Fruit fly (Drosophila melanogaster): ENCODE results near the gene HDAC11.

HDAC11 gene

dm6 chr3R:24870389-24871048 is 14.5 kb upstream of the HDAC11 start, which contains the start of gene CycB3 (continued):
- TF ChIP-seq zf30C (GFP tag; optimal IDR thresholded peaks at IDR 0.05) = peak; percentile 14
- TF ChIP-seq CG10267 (tag; optimal IDR thresholded peaks at IDR 0.05) = peak; percentile 47
- peak; percentile 84 for TF ChIP-seq CG14710 (tag; optimal IDR thresholded peaks at IDR 0.05)
- peak; percentile 68 for TF ChIP-seq MBD-R2 (GFP tag; IDR thresholded peaks at IDR 0.05)
- no peak for TF ChIP-seq CG9609 (GFP tag; optimal IDR thresholded peaks at IDR 0.05)
- no peak for TF ChIP-seq Fer3 (tag; optimal IDR thresholded peaks at IDR 0.05)
- TF ChIP-seq Dip3 (GFP tag; optimal IDR thresholded peaks at IDR 0.05) = no peak
- no peak for TF ChIP-seq prd (optimal IDR thresholded peaks at IDR 0.05)
- TF ChIP-seq prd (GFP tag; IDR thresholded peaks at IDR 0.05) = 0 out of 3 replicates have a peak, but pooled peaks have one; percentile 13
- TF ChIP-seq Rfx (GFP tag; IDR thresholded peaks at IDR 0.05) = peak; percentile 55
- no peak for TF ChIP-seq CG15011 (GFP tag; optimal IDR thresholded peaks at IDR 0.05)
- TF ChIP-seq CG17361 (GFP tag; IDR thresholded peaks at IDR 0.05) = no peak
- TF ChIP-seq Hey (tag; optimal IDR thresholded peaks at IDR 0.05) = no peak
- TF ChIP-seq tup (GFP tag; optimal IDR thresholded peaks at IDR 0.05) = no peak
- peak; percentile 7 for TF ChIP-seq CG4854 (GFP tag; optimal IDR thresholded peaks at IDR 0.05)
- TF ChIP-seq unpg (GFP tag; optimal IDR thresholded peaks at IDR 0.05) = no peak
- TF ChIP-seq CG12942 (GFP tag; optimal IDR thresholded peaks at IDR 0.05) = no peak
- TF ChIP-seq Lim3 (GFP tag; IDR thresholded peaks at IDR 0.05) = no peak
- peak; percentile 99 for TF ChIP-seq Dp (GFP tag; optimal IDR thresholded peaks at IDR 0.05)
- TF ChIP-seq CG17186 (GFP tag; optimal IDR thresholded peaks at IDR 0.05) = peak; percentile 89
- TF ChIP-seq CG4282 (GFP tag; optimal IDR thresholded peaks at IDR 0.05) = no peak
- TF ChIP-seq CG8359 (GFP tag; optimal IDR thresholded peaks at IDR 0.05; ENCODE audit: borderline replicate concordance) = no peak
- peak; percentile 1 for TF ChIP-seq cg (GFP tag; optimal IDR thresholded peaks at IDR 0.05)
- no peak for TF ChIP-seq psq (GFP tag; optimal IDR thresholded peaks at IDR 0.05)
- TF ChIP-seq Opbp (GFP tag; IDR thresholded peaks at IDR 0.05; ENCODE audit: partially characterized antibody) = peak; percentile 56; the same call in 2 of the 3 replicates
- TF ChIP-seq CG16815 (GFP tag; optimal IDR thresholded peaks at IDR 0.05) = no peak
- TF ChIP-seq dmrt11E (tag; optimal IDR thresholded peaks at IDR 0.05) = peak; percentile 31
- TF ChIP-seq Hmx (GFP tag; optimal IDR thresholded peaks at IDR 0.05) = no peak
- peak; percentile 92 for TF ChIP-seq gfzf (GFP tag; optimal IDR thresholded peaks at IDR 0.05)
- TF ChIP-seq zen (tag; optimal IDR thresholded peaks at IDR 0.05) = peak; percentile 33
- TF ChIP-seq crp (GFP tag; optimal IDR thresholded peaks at IDR 0.05) = peak in 1 of 2 experiments; percentile 64
- TF ChIP-seq Hr51 (GFP tag; optimal IDR thresholded peaks at IDR 0.05) = no peak
- TF ChIP-seq schlank (tag; optimal IDR thresholded peaks at IDR 0.05) = peak; percentile 13
- TF ChIP-seq Dref (GFP tag; IDR thresholded peaks at IDR 0.05) = peak; percentile 74
- TF ChIP-seq caup (GFP tag; optimal IDR thresholded peaks at IDR 0.05; ENCODE audit: severe bottlenecking) = peak; percentile 49
- TF ChIP-seq amos (GFP tag; IDR thresholded peaks at IDR 0.05; ENCODE audit: partially characterized antibody) = peak; percentile 43; the same call in 1 of the 2 replicates
- TF ChIP-seq fd64A (GFP tag; optimal IDR thresholded peaks at IDR 0.05) = no peak
- no peak for TF ChIP-seq CG6654 (GFP tag; optimal IDR thresholded peaks at IDR 0.05)
- TF ChIP-seq CG13894 (tag; optimal IDR thresholded peaks at IDR 0.05) = no peak
- TF ChIP-seq Mad (GFP tag; optimal IDR thresholded peaks at IDR 0.05) = no peak
- TF ChIP-seq Elba2 (GFP tag; optimal IDR thresholded peaks at IDR 0.05) = no peak
- no peak for TF ChIP-seq fd102C (GFP tag; optimal IDR thresholded peaks at IDR 0.05)
- no peak for TF ChIP-seq Dll (GFP tag; IDR thresholded peaks at IDR 0.05; ENCODE audit: partially characterized antibody)
- peak; percentile 71 for TF ChIP-seq twi (tag; optimal IDR thresholded peaks at IDR 0.05)
- TF ChIP-seq CG11504 (tag; optimal IDR thresholded peaks at IDR 0.05) = no peak
- TF ChIP-seq Tbp (GFP tag; optimal IDR thresholded peaks at IDR 0.05) = peak; percentile 17
- TF ChIP-seq Adf1 (GFP tag; IDR thresholded peaks at IDR 0.05) = no peak
- TF ChIP-seq CG17328 (GFP tag; IDR thresholded peaks at IDR 0.05) = peak; percentile 46; the same call in 1 of the 2 replicates
